Fruit fly (Drosophila melanogaster) whole organism, embryonic: ENCODE results near the gene pico.
A peak's percentile ranks its signal among the peaks of the same experiment; 100 is the strongest.

Source experiments
- Aef1 ChIP-seq: fragments of 200-800 bp; sonication (Bioruptor generic); IDR thresholded peaks from 3 replicates; pipeline ENCODE4 v1.3.6; 2022; ENCODE audit warnings: missing biosample characterization, missing genetic modification characterization
- Asciz ChIP-seq: fragments of 200-800 bp; sonication (Bioruptor generic); optimal IDR thresholded peaks from 2 replicates; lab custom pipeline; 2017; ENCODE audit warnings: missing biosample characterization, mild to moderate bottlenecking, missing genetic modification characterization, missing genetic modification reagents
- Atf-2 ChIP-seq: fragments of 200-800 bp; sonication (Bioruptor generic); optimal IDR thresholded peaks from 2 replicates; lab custom pipeline; 2016; ENCODE audit warnings: missing biosample characterization, missing genetic modification characterization
- Atf6 ChIP-seq: fragments of 200-800 bp; sonication (Bioruptor generic); IDR thresholded peaks from 2 replicates; pipeline ENCODE4 v1.3.6; 2022; ENCODE audit warnings: missing biosample characterization, missing genetic modification characterization
- Awh ChIP-seq: fragments of 200-800 bp; sonication (Bioruptor generic); IDR thresholded peaks from 2 replicates; pipeline ENCODE4, ENCODE4 v1.3.6; 2022; ENCODE audit warnings: missing biosample characterization, missing genetic modification characterization
- CG1024 ChIP-seq: fragments of 200-800 bp; sonication (Bioruptor generic); IDR thresholded peaks from 2 replicates; pipeline ENCODE4 v1.3.6; 2022; ENCODE audit warnings: missing biosample characterization, missing genetic modification characterization
- CG11560 ChIP-seq: fragments of 200-800 bp; sonication (Bioruptor generic); IDR thresholded peaks from 3 replicates; pipeline ENCODE4 v1.3.6; 2022; ENCODE audit warnings: missing biosample characterization, missing genetic modification characterization
- CG12104 ChIP-seq: fragments of 200-800 bp; sonication (Bioruptor generic); optimal IDR thresholded peaks from 3 replicates; lab custom pipeline; 2016; ENCODE audit warnings: missing biosample characterization, missing genetic modification characterization
- CG1233 ChIP-seq: fragments of 200-800 bp; sonication (Bioruptor generic); optimal IDR thresholded peaks from 4 replicates; lab custom pipeline; 2018; ENCODE audit warnings: missing biosample characterization, mild to moderate bottlenecking, missing genetic modification characterization
- CG16779 ChIP-seq: fragments of 200-800 bp; sonication (Bioruptor generic); IDR thresholded peaks from 2 replicates; pipeline ENCODE4 v1.3.6; 2022; ENCODE audit warnings: missing biosample characterization, missing genetic modification characterization
- CG18262 ChIP-seq: fragments of 200-800 bp; optimal IDR thresholded peaks from 3 replicates; lab custom pipeline; 2019; ENCODE audit warnings: missing biosample characterization, mild to moderate bottlenecking, missing genetic modification characterization, moderate library complexity
- CG1832 ChIP-seq: fragments of 200-800 bp; sonication (Bioruptor generic); optimal IDR thresholded peaks from 2 replicates; lab custom pipeline; 2017; ENCODE audit warnings: missing biosample characterization, mild to moderate bottlenecking, missing genetic modification characterization, inconsistent platforms
- CG18764 ChIP-seq: fragments of 200-800 bp; sonication (Bioruptor generic); optimal IDR thresholded peaks from 3 replicates; lab custom pipeline; 2016; ENCODE audit warnings: missing biosample characterization, missing genetic modification characterization
- CG34422 ChIP-seq: fragments of 200-800 bp; sonication (Bioruptor generic); IDR thresholded peaks from 3 replicates; pipeline ENCODE4 v1.3.6; 2022; ENCODE audit warnings: missing biosample characterization, missing genetic modification characterization
- CG4360 ChIP-seq: fragments of 200-800 bp; sonication (Bioruptor generic); IDR thresholded peaks from 2 replicates; pipeline ENCODE4 v1.3.6; 2022; ENCODE audit warnings: missing biosample characterization, missing genetic modification characterization
- CG5180 ChIP-seq: fragments of 200-800 bp; sonication (Bioruptor generic); optimal IDR thresholded peaks from 3 replicates; lab custom pipeline; 2017; ENCODE audit warnings: missing biosample characterization, missing genetic modification characterization, mild to moderate bottlenecking, moderate library complexity, missing genetic modification reagents
- CG5953 ChIP-seq: fragments of 200-800 bp; sonication (Bioruptor generic); IDR thresholded peaks from 2 replicates; pipeline ENCODE4 v1.3.6; 2022; ENCODE audit warnings: missing biosample characterization, missing genetic modification characterization
- CG7372 ChIP-seq: fragments of 200-800 bp; sonication (Bioruptor generic); IDR thresholded peaks from 2 replicates; pipeline ENCODE4 v1.3.6; 2022; ENCODE audit warnings: missing biosample characterization, missing genetic modification characterization
- CG7745 ChIP-seq: fragments of 200-800 bp; sonication (Bioruptor generic); optimal IDR thresholded peaks from 2 replicates; lab custom pipeline; 2018; ENCODE audit warnings: missing biosample characterization, mild to moderate bottlenecking, missing genetic modification characterization, moderate library complexity
- CrebB ChIP-seq: fragments of 200-800 bp; sonication (Bioruptor generic); optimal IDR thresholded peaks from 3 replicates; lab custom pipeline; 2018; ENCODE audit warnings: missing biosample characterization, mild to moderate bottlenecking, missing genetic modification characterization
- HHEX ChIP-seq: fragments of 200-800 bp; sonication (Bioruptor generic); optimal IDR thresholded peaks from 3 replicates; lab custom pipeline; 2017; ENCODE audit warnings: missing biosample characterization, mild to moderate bottlenecking, missing genetic modification characterization, missing genetic modification reagents
- Hr39 ChIP-seq: fragments of >200 bp; optimal IDR thresholded peaks from 2 replicates; lab custom pipeline; 2017
- Hr51 ChIP-seq, 2 experiments: fragments of 200-800 bp; sonication (Bioruptor generic); optimal IDR thresholded peaks; 2 replicates in 1 of 2; 3 replicates in 1 of 2; lab custom pipeline; 2016 to 2018; ENCODE audit warnings: missing biosample characterization in 2 of 2, missing genetic modification characterization in 2 of 2, mild to moderate bottlenecking in 1 of 2, moderate library complexity in 1 of 2
- Lpt ChIP-seq: fragments of >200 bp; optimal IDR thresholded peaks from 2 replicates; lab custom pipeline; 2018; ENCODE audit warnings: missing biosample characterization, missing genetic modification characterization
- NFAT ChIP-seq: fragments of 200-800 bp; sonication (Bioruptor generic); IDR thresholded peaks from 2 replicates; pipeline ENCODE4 v1.3.6; 2022; ENCODE audit warnings: missing biosample characterization, missing genetic modification characterization
- Ptx1 ChIP-seq: fragments of 200-800 bp; sonication (Bioruptor generic); IDR thresholded peaks from 2 replicates; pipeline ENCODE4 v1.3.6; 2022; ENCODE audit warnings: missing biosample characterization, missing genetic modification characterization
- Sox102F ChIP-seq: fragments of 200-800 bp; sonication (Bioruptor generic); optimal IDR thresholded peaks from 2 replicates; lab custom pipeline; 2018; ENCODE audit warnings: missing biosample characterization, mild to moderate bottlenecking, missing genetic modification characterization, moderate library complexity
- Spps ChIP-seq: fragments of 200-800 bp; sonication (Bioruptor generic); optimal IDR thresholded peaks from 2 replicates; lab custom pipeline; 2018; ENCODE audit warnings: missing biosample characterization, mild to moderate bottlenecking, missing genetic modification characterization
- ac ChIP-seq: fragments of 200-800 bp; sonication (Bioruptor generic); optimal IDR thresholded peaks from 3 replicates; lab custom pipeline; 2017; ENCODE audit warnings: missing biosample characterization, mild to moderate bottlenecking, missing genetic modification characterization
- bigmax ChIP-seq: fragments of 200-800 bp; sonication (Bioruptor generic); optimal IDR thresholded peaks from 2 replicates; lab custom pipeline; 2018; ENCODE audit warnings: missing biosample characterization, mild to moderate bottlenecking, missing genetic modification characterization
- chinmo ChIP-seq: fragments of 200-800 bp; sonication (Bioruptor generic); IDR thresholded peaks from 4 replicates; pipeline ENCODE4 v1.3.6; 2022; ENCODE audit warnings: missing biosample characterization, missing genetic modification characterization; ENCODE audit not compliant: partially characterized antibody
- dati ChIP-seq: fragments of 200-800 bp; sonication (Bioruptor generic); IDR thresholded peaks from 2 replicates; pipeline ENCODE4 v1.3.6; 2022; ENCODE audit warnings: missing biosample characterization, missing genetic modification characterization
- dmrt99B ChIP-seq: fragments of 200-800 bp; sonication (Bioruptor generic); optimal IDR thresholded peaks from 2 replicates; lab custom pipeline; 2018; ENCODE audit warnings: missing biosample characterization, mild to moderate bottlenecking, missing genetic modification characterization, moderate library complexity
- emc ChIP-seq: fragments of 200-800 bp; sonication (Bioruptor generic); optimal IDR thresholded peaks from 2 replicates; lab custom pipeline; 2016; ENCODE audit warnings: missing biosample characterization, missing genetic modification characterization
- insv ChIP-seq, 2 experiments: fragments of 200-800 bp; sonication (Bioruptor generic); optimal IDR thresholded peaks; 3 replicates each; lab custom pipeline; 2016 to 2018; ENCODE audit warnings: missing biosample characterization in 2 of 2, missing genetic modification characterization in 2 of 2
- lbe ChIP-seq: fragments of 200-800 bp; sonication (Bioruptor generic); optimal IDR thresholded peaks from 2 replicates; lab custom pipeline; 2016; ENCODE audit warnings: missing biosample characterization, mild to moderate bottlenecking, missing genetic modification characterization
- lov ChIP-seq, 2 experiments: fragments of 200-800 bp in 1 of 2; fragments of >200 bp in 1 of 2; sonication (Bioruptor generic) in 1 of 2; IDR thresholded peaks in 1 of 2; optimal IDR thresholded peaks in 1 of 2; 2 replicates in 1 of 2; 3 replicates in 1 of 2; pipeline versions ENCODE4 v1.3.6 to Lab custom; 2017 to 2022; ENCODE audit warnings: missing biosample characterization in 1 of 2, missing genetic modification characterization in 1 of 2
- peb ChIP-seq: fragments of 200-800 bp; sonication (Bioruptor generic); IDR thresholded peaks from 2 replicates; pipeline ENCODE4 v1.3.6; 2022; ENCODE audit warnings: missing biosample characterization, missing genetic modification characterization
- phol ChIP-seq: fragments of 200-800 bp; sonication (Bioruptor generic); optimal IDR thresholded peaks from 3 replicates; lab custom pipeline; 2018; ENCODE audit warnings: missing biosample characterization, mild to moderate bottlenecking, missing genetic modification characterization, moderate library complexity
- seq ChIP-seq: fragments of 200-800 bp; sonication (Bioruptor generic); IDR thresholded peaks from 2 replicates; pipeline ENCODE4 v1.3.6; 2022; ENCODE audit warnings: missing biosample characterization, missing genetic modification characterization
- ssp ChIP-seq: fragments of 200-800 bp; sonication (Bioruptor generic); IDR thresholded peaks from 2 replicates; pipeline ENCODE4 v1.3.6; 2022; ENCODE audit warnings: missing biosample characterization, missing genetic modification characterization
- stc ChIP-seq: fragments of 200-800 bp; sonication (Bioruptor generic); IDR thresholded peaks from 2 replicates; pipeline ENCODE4 v1.3.6; 2022; ENCODE audit warnings: missing biosample characterization, missing genetic modification characterization
- tap ChIP-seq: fragments of 200-800 bp; optimal IDR thresholded peaks from 3 replicates; lab custom pipeline; 2019; ENCODE audit warnings: missing biosample characterization, mild to moderate bottlenecking, missing genetic modification characterization, moderate library complexity
- tll ChIP-seq, 2 experiments: fragments of 200-800 bp in 1 of 2; fragments of >200 bp in 1 of 2; sonication (Bioruptor generic) in 1 of 2; optimal IDR thresholded peaks; 2 replicates each; lab custom pipeline; 2017 to 2019; ENCODE audit warnings: missing biosample characterization in 2 of 2, missing genetic modification characterization in 2 of 2, mild to moderate bottlenecking in 1 of 2, moderate library complexity in 1 of 2
- toy ChIP-seq: fragments of 200-800 bp; sonication (Bioruptor generic); IDR thresholded peaks from 2 replicates; pipeline ENCODE4 v1.3.6; 2022; ENCODE audit warnings: missing biosample characterization, missing genetic modification characterization
- tup ChIP-seq: fragments of 200-800 bp; sonication (Bioruptor generic); optimal IDR thresholded peaks from 2 replicates; lab custom pipeline; 2016; ENCODE audit warnings: missing biosample characterization, mild to moderate bottlenecking, missing genetic modification characterization, moderate library complexity
- usp ChIP-seq: fragments of >200 bp; optimal IDR thresholded peaks from 2 replicates; lab custom pipeline; 2017; ENCODE audit warnings: missing biosample characterization, missing genetic modification characterization
- vvl ChIP-seq: fragments of 200-800 bp; sonication (Bioruptor generic); IDR thresholded peaks from 2 replicates; pipeline ENCODE4 v1.3.6; 2022; ENCODE audit warnings: missing biosample characterization, missing genetic modification characterization
- yki ChIP-seq: fragments of >200 bp; optimal IDR thresholded peaks from 3 replicates; lab custom pipeline; 2018
- z ChIP-seq: fragments of 200-800 bp; sonication (Bioruptor generic); IDR thresholded peaks from 3 replicates; pipeline ENCODE4 v1.3.6; 2022; ENCODE audit warnings: missing biosample characterization, missing genetic modification characterization

The pico gene

DNA sequence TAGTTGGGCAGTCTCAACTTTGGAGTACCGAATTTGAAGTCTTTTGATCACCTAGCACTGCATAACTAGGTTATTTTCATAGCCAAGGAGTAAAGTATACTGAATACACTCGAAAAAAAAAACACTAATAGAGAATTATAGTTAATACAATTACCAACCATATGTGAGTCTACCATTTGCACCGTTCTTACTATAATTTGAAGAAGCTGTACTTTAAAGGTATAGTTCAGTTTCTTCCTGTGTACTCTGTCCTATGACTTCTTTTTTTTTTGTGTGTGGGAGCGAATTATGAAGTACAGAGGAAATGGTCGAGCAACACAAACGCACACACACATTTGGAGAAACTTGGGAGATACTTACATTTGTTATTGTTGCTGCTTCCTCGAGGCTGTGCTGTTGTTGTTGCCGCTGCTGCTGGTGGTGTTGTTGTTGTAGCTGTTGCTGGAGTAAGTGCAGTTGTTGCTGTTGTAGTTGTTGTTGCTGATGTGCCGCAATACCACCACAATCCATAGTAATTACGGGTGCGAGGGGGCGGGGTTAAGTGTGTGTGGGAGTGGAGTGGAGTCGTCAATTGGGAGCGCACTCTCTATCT, 1.3 kb downstream of the pico start (continued):
- peak; percentile 62 for TF ChIP-seq CG5180 (GFP tag; lab: Kevin White, UChicago)
- peak; percentile 85 for TF ChIP-seq CG5953 (GFP tag; lab: Robert Waterston, UW)
- peak; percentile 87 for TF ChIP-seq CG1024 (GFP tag; lab: Robert Waterston, UW)
- TF ChIP-seq Aef1 (GFP tag; lab: Robert Waterston, UW) = peak; percentile 75
- TF ChIP-seq Lpt = no peak
- no peak for TF ChIP-seq CG1832
- peak; percentile 95 for TF ChIP-seq phol (tag; lab: Kevin White, UChicago)
- 0 out of 2 replicates have a peak, but pooled peaks have one; percentile 39 for TF ChIP-seq toy
- TF ChIP-seq yki (lab: Kevin White, UChicago) = no peak
- TF ChIP-seq tap = peak; percentile 61
- TF ChIP-seq CG12104 (GFP tag; lab: Kevin White, UChicago) = peak; percentile 73
- peak; percentile 83 for TF ChIP-seq peb (GFP tag; lab: Robert Waterston, UW)
- TF ChIP-seq CG34422 = peak; percentile 88; the same call in 2 of the 3 replicates
- no peak for TF ChIP-seq lov (optimal IDR thresholded peaks at IDR 0.05; lab: Kevin White, UChicago)
- peak; percentile 89 for TF ChIP-seq lov (GFP tag; IDR thresholded peaks at IDR 0.05; lab: Robert Waterston, UW)
- TF ChIP-seq Ptx1 (GFP tag; lab: Robert Waterston, UW) = peak; percentile 86
- no peak for TF ChIP-seq bigmax (GFP tag; lab: Kevin White, UChicago)
- TF ChIP-seq Hr39 = no peak
- TF ChIP-seq lbe (GFP tag; lab: Kevin White, UChicago) = peak; percentile 44
- TF ChIP-seq insv (GFP tag; optimal IDR thresholded peaks at IDR 0.05; lab: Kevin White, UChicago) = no peak
- TF ChIP-seq Sox102F (GFP tag; lab: Kevin White, UChicago) = peak; percentile 95
- TF ChIP-seq Hr51 (GFP tag; optimal IDR thresholded peaks at IDR 0.05; lab: Kevin White, UChicago) = peak; percentile 83 to 90
- peak; percentile 68 for TF ChIP-seq Atf6 (GFP tag; lab: Robert Waterston, UW)
- TF ChIP-seq seq = peak; percentile 63; the same call in 1 of the 2 replicates
- TF ChIP-seq chinmo = no peak
- TF ChIP-seq CG16779 (GFP tag; lab: Robert Waterston, UW) = 0 out of 2 replicates have a peak, but pooled peaks have one; percentile 42
- peak; percentile 87 for TF ChIP-seq Asciz
- peak; percentile 86 for TF ChIP-seq CG1233
- peak; percentile 87 for TF ChIP-seq Spps
- peak; percentile 49 for TF ChIP-seq NFAT
- TF ChIP-seq dmrt99B (tag; lab: Kevin White, UChicago) = peak; percentile 93
- TF ChIP-seq Atf-2 (GFP tag; lab: Kevin White, UChicago) = peak; percentile 93
- TF ChIP-seq Awh (GFP tag; lab: Robert Waterston, UW) = peak; percentile 85
- TF ChIP-seq CG7372 (GFP tag; lab: Robert Waterston, UW) = peak; percentile 69
- peak; percentile 75 for TF ChIP-seq ssp (GFP tag; lab: Robert Waterston, UW)
- TF ChIP-seq usp (GFP tag; lab: Kevin White, UChicago) = no peak
- TF ChIP-seq CG18262 (tag; lab: Kevin White, UChicago) = peak; percentile 88
- TF ChIP-seq dati = peak; percentile 84
- TF ChIP-seq tll (GFP tag; optimal IDR thresholded peaks at IDR 0.05; lab: Kevin White, UChicago) = no peak
- peak; percentile 89 for TF ChIP-seq stc (GFP tag; lab: Robert Waterston, UW)
- TF ChIP-seq HHEX (GFP tag; lab: Kevin White, UChicago) = peak; percentile 84
- peak; percentile 62 for TF ChIP-seq CrebB
- peak; percentile 70 for TF ChIP-seq tup
- peak; percentile 90 for TF ChIP-seq ac (GFP tag; lab: Kevin White, UChicago)
- peak; percentile 86 for TF ChIP-seq CG18764 (GFP tag; lab: Kevin White, UChicago)
- peak; percentile 58 for TF ChIP-seq CG7745 (tag; lab: Kevin White, UChicago)
- peak; percentile 95 for TF ChIP-seq vvl
- peak; percentile 59; the same call in 1 of the 3 replicates for TF ChIP-seq z
- no peak for TF ChIP-seq CG11560
- TF ChIP-seq CG4360 (GFP tag; lab: Robert Waterston, UW) = peak; percentile 100
- TF ChIP-seq emc (GFP tag; lab: Kevin White, UChicago) = peak; percentile 66
